Worm (Caenorhabditis elegans): ENCODE data around the gene cnnm-2.
A peak's percentile ranks its signal among the peaks of the same experiment; 100 is the strongest.

The cnnm-2 gene

DNA sequence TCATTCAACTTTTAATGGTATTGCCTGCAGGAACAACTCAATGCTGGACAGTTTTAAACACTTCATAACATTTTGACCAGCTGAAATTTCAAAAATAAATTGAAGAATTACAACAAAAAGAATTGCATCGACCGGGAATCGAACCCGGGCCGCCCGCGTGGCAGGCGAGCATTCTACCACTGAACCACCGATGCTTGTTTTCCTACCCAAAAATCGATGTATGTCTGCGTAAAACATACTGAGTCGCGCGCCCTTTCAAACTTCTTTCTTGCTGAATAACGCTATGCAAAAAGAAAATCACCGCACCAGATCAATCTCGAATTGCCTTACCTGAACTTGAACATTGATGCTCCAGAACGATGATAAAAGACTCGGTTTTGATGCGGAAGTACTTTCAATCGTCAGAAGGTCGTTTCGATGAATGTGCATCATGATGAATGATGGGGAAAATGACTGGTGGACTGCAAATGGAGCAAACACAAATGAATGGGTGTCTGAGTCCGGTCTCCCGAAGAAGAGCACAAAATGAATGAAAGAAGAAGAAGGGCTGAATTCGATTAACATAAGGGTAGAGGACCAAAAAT lies 15.1 kb upstream of the cnnm-2 start, which contains the start of gene R04E5.7 (continued):
- no peak for TF ChIP-seq cebp-2 (GFP tag; IDR thresholded peaks at IDR 0.05)
- TF ChIP-seq dox-1 (GFP tag; IDR thresholded peaks at IDR 0.05), result peak; percentile 66; the same call in 1 of the 2 replicates
- TF ChIP-seq F39B2.1 (GFP tag; IDR thresholded peaks at IDR 0.05), result no peak
- no peak for TF ChIP-seq ets-4 (GFP tag; optimal IDR thresholded peaks at IDR 0.05)
- TF ChIP-seq lsy-27 (tag; optimal IDR thresholded peaks at IDR 0.05; ENCODE audit: borderline replicate concordance, insufficient read depth), result no peak
- TF ChIP-seq B0035.1 (tag; optimal IDR thresholded peaks at IDR 0.05), result no peak
- peak; percentile 45 for TF ChIP-seq snpc-4 (GFP tag; optimal IDR thresholded peaks at IDR 0.05)
- peak in 2 of 4 experiments; percentile 7 to 55 for TF ChIP-seq snpc-4 (tag; optimal IDR thresholded peaks at IDR 0.05)
- TF ChIP-seq F55B11.4 (tag; optimal IDR thresholded peaks at IDR 0.05; ENCODE audit: borderline replicate concordance, insufficient read depth), result no peak
- TF ChIP-seq dpff-1 (tag; optimal IDR thresholded peaks at IDR 0.05), result no peak
- TF ChIP-seq tbx-9 (tag; optimal IDR thresholded peaks at IDR 0.05; ENCODE audit: borderline replicate concordance), result no peak
- no peak for TF ChIP-seq akir-1 (GFP tag; optimal IDR thresholded peaks at IDR 0.05)
- TF ChIP-seq ztf-18 (tag; optimal IDR thresholded peaks at IDR 0.05), result peak; percentile 26
- no peak for TF ChIP-seq snpc-1.3 (tag; optimal IDR thresholded peaks at IDR 0.05; ENCODE audit: insufficient read depth)
- TF ChIP-seq egl-18 (GFP tag; IDR thresholded peaks at IDR 0.05), result no peak
- TF ChIP-seq ceh-79 (tag; optimal IDR thresholded peaks at IDR 0.05), result no peak
- TF ChIP-seq B0019.2 (GFP tag; conservative IDR thresholded peaks at IDR 0.05), result no peak
- TF ChIP-seq T26A5.8 (tag; optimal IDR thresholded peaks at IDR 0.05), result no peak
- peak; percentile 7 for TF ChIP-seq lin-54 (GFP tag; optimal IDR thresholded peaks at IDR 0.05)
- TF ChIP-seq F10E7.11 (tag; optimal IDR thresholded peaks at IDR 0.05), result no peak
- no peak for TF ChIP-seq bed-2 (GFP tag; IDR thresholded peaks at IDR 0.05)
- TF ChIP-seq nfya-1 (tag; optimal IDR thresholded peaks at IDR 0.05; ENCODE audit: borderline replicate concordance, insufficient read depth), result no peak
- no peak for TF ChIP-seq nfya-2 (GFP tag; IDR thresholded peaks at IDR 0.05)
- no peak for TF ChIP-seq Y67H2A.10 (GFP tag; conservative IDR thresholded peaks at IDR 0.05)
- peak; percentile 64 for TF ChIP-seq hmg-1.2 (GFP tag; IDR thresholded peaks at IDR 0.05)
- no peak for TF ChIP-seq F22D6.2 (tag; optimal IDR thresholded peaks at IDR 0.05)
- TF ChIP-seq him-1 (tag; optimal IDR thresholded peaks at IDR 0.05), result peak; percentile 65
- TF ChIP-seq gei-17 (GFP tag; optimal IDR thresholded peaks at IDR 0.05), result no peak
- TF ChIP-seq lsl-1 (GFP tag; optimal IDR thresholded peaks at IDR 0.05), result no peak
- no peak for TF ChIP-seq pha-4 (tag; optimal IDR thresholded peaks at IDR 0.05)
- peak; percentile 4 for TF ChIP-seq die-1 (tag; optimal IDR thresholded peaks at IDR 0.05)
- no peak for TF ChIP-seq somi-1 (GFP tag; optimal IDR thresholded peaks at IDR 0.05)
- TF ChIP-seq ztf-3 (GFP tag; optimal IDR thresholded peaks at IDR 0.05), result no peak
- no peak for TF ChIP-seq ceh-91 (GFP tag; IDR thresholded peaks at IDR 0.05)
- no peak for TF ChIP-seq unc-62 (GFP tag; optimal IDR thresholded peaks at IDR 0.05)
- TF ChIP-seq hsf-1 (GFP tag; IDR thresholded peaks at IDR 0.05), result no peak
- peak; percentile 11 for TF ChIP-seq T07F8.4 (tag; optimal IDR thresholded peaks at IDR 0.05)
- no peak for TF ChIP-seq ztf-26 (tag; optimal IDR thresholded peaks at IDR 0.05)
- no peak for TF ChIP-seq K12H6.12 (tag; optimal IDR thresholded peaks at IDR 0.05)
- no peak for TF ChIP-seq athp-1 (tag; optimal IDR thresholded peaks at IDR 0.05)
- no peak for TF ChIP-seq ZK185.1 (tag; optimal IDR thresholded peaks at IDR 0.05; ENCODE audit: poor library complexity, severe bottlenecking)
- TF ChIP-seq sptf-2 (GFP tag; optimal IDR thresholded peaks at IDR 0.05), result no peak
- TF ChIP-seq let-607 (tag; optimal IDR thresholded peaks at IDR 0.05), result no peak
- TF ChIP-seq ceh-58 (GFP tag; IDR thresholded peaks at IDR 0.05), result no peak
- TF ChIP-seq nhr-80 (tag; optimal IDR thresholded peaks at IDR 0.05), result peak; percentile 25
- TF ChIP-seq F23B12.7 (tag; optimal IDR thresholded peaks at IDR 0.05; ENCODE audit: insufficient read depth), result no peak
- no peak for TF ChIP-seq ztf-22 (GFP tag; optimal IDR thresholded peaks at IDR 0.05)
- TF ChIP-seq nhr-90 (tag; optimal IDR thresholded peaks at IDR 0.05), result peak; percentile 34
